Worm (Caenorhabditis elegans): ENCODE results near the gene hsp-110.

ce11 chrIII:8400478-8400877 is 46.2 kb downstream of the hsp-110 start:
- no peak for TF ChIP-seq F13H6.1 (tag; optimal IDR thresholded peaks at IDR 0.05)
- TF ChIP-seq ceh-9 (tag; optimal IDR thresholded peaks at IDR 0.05), result no peak
